Fruit fly (Drosophila melanogaster): ENCODE results near the gene CG2930.

DNA sequence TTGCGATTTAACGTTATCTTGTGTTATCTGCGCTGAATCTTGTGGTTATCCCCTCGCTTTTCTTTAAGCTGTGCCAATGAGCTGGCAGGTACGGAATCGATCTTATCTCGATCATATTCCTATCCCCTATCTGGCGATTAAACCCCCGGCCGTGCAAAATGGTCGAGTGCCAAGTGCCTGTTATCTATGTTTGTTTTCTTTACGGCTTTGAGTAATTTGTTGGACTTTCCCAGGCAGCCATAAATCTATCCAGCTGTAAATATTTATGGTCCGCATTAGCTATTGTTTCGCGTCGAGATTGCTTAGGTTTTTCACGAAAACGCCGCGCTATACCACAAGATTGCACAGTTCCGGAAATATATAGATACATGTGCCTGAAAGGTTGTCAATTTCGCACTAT, 319 bp downstream of the CG2930 start:
- TF ChIP-seq rn (GFP tag; IDR thresholded peaks at IDR 0.05) (no peak), CG13204 (GFP tag; optimal IDR thresholded peaks at IDR 0.05) (no peak), CG32121 (GFP tag; IDR thresholded peaks at IDR 0.05) (no peak), CG10348 (GFP tag; IDR thresholded peaks at IDR 0.05) (no peak), CG8301 (tag; optimal IDR thresholded peaks at IDR 0.05) (no peak), CG34367 (tag; optimal IDR thresholded peaks at IDR 0.05) (no peak), CG17806 (tag; optimal IDR thresholded peaks at IDR 0.05) (no peak)

Data from whole organism, pupa.